Fruit fly (Drosophila melanogaster) whole organism, prepupa: ENCODE data around the gene spz3.

Experiments used
- Blimp-1 ChIP-seq: fragments of 200-800 bp; sonication (Bioruptor generic); optimal IDR thresholded peaks from 3 replicates; lab custom pipeline; 2017; ENCODE audit warnings: missing biosample characterization, missing genetic modification characterization, mild to moderate bottlenecking, moderate library complexity, missing genetic modification reagents
- CG10631 ChIP-seq: fragments of 200-800 bp; sonication (Bioruptor generic); optimal IDR thresholded peaks from 2 replicates; lab custom pipeline; 2016; ENCODE audit warnings: missing biosample characterization, missing genetic modification characterization
- CG11762 ChIP-seq: fragments of 200-800 bp; sonication (Bioruptor generic); optimal IDR thresholded peaks from 3 replicates; lab custom pipeline; 2016; ENCODE audit warnings: missing biosample characterization, missing genetic modification characterization; ENCODE audit not compliant: insufficient read depth
- CG11902 ChIP-seq: fragments of 200-800 bp; sonication (Bioruptor generic); optimal IDR thresholded peaks from 3 replicates; lab custom pipeline; 2016; ENCODE audit warnings: missing biosample characterization, missing genetic modification characterization
- CG15336 ChIP-seq: fragments of 200-800 bp; sonication (Bioruptor generic); IDR thresholded peaks from 2 replicates; pipeline ENCODE4 v1.3.6; 2022; ENCODE audit warnings: missing biosample characterization, missing genetic modification characterization
- CG1621 ChIP-seq: fragments of 200-800 bp; sonication (Bioruptor generic); optimal IDR thresholded peaks from 3 replicates; lab custom pipeline; 2018; ENCODE audit warnings: missing biosample characterization, mild to moderate bottlenecking, missing genetic modification characterization
- CG16779 ChIP-seq: fragments of 200-800 bp; sonication (Bioruptor generic); optimal IDR thresholded peaks from 3 replicates; lab custom pipeline; 2017; ENCODE audit warnings: missing biosample characterization, mild to moderate bottlenecking, missing genetic modification characterization
- CG3032 ChIP-seq: fragments of 200-800 bp; optimal IDR thresholded peaks from 2 replicates; lab custom pipeline; 2019; ENCODE audit warnings: missing biosample characterization, mild to moderate bottlenecking, missing genetic modification characterization, moderate library complexity
- CG31627 ChIP-seq: fragments of 200-800 bp; sonication (Bioruptor generic); optimal IDR thresholded peaks from 3 replicates; lab custom pipeline; 2016; ENCODE audit warnings: missing biosample characterization, missing genetic modification characterization
- CG32006 ChIP-seq: fragments of 200-800 bp; sonication (Bioruptor generic); optimal IDR thresholded peaks from 3 replicates; lab custom pipeline; 2017; ENCODE audit warnings: missing biosample characterization, mild to moderate bottlenecking, missing genetic modification characterization
- CG34406 ChIP-seq: fragments of 200-800 bp; sonication (Bioruptor generic); optimal IDR thresholded peaks from 3 replicates; lab custom pipeline; 2016; ENCODE audit warnings: missing biosample characterization, missing genetic modification characterization
- CG3919 ChIP-seq: fragments of 200-800 bp; sonication (Bioruptor generic); optimal IDR thresholded peaks from 3 replicates; lab custom pipeline; 2016; ENCODE audit warnings: missing biosample characterization, missing genetic modification characterization
- CG4318 ChIP-seq: fragments of 200-800 bp; sonication (Bioruptor generic); optimal IDR thresholded peaks from 3 replicates; lab custom pipeline; 2017; ENCODE audit warnings: missing biosample characterization, mild to moderate bottlenecking, missing genetic modification characterization
- CG6163 ChIP-seq: fragments of 200-800 bp; sonication (Bioruptor generic); IDR thresholded peaks from 3 replicates; pipeline ENCODE4 v1.3.6; 2022; ENCODE audit warnings: missing biosample characterization, missing genetic modification characterization
- CG6276 ChIP-seq: fragments of 200-800 bp; sonication (Bioruptor generic); optimal IDR thresholded peaks from 2 replicates; lab custom pipeline; 2017; ENCODE audit warnings: missing biosample characterization, mild to moderate bottlenecking, missing genetic modification characterization
- CG6792 ChIP-seq: fragments of 200-800 bp; sonication (Bioruptor generic); optimal IDR thresholded peaks from 3 replicates; lab custom pipeline; 2016; ENCODE audit warnings: missing biosample characterization, missing genetic modification characterization
- CG6854 ChIP-seq: fragments of 200-800 bp; sonication (Bioruptor generic); optimal IDR thresholded peaks from 2 replicates; lab custom pipeline; 2017; ENCODE audit warnings: missing biosample characterization, mild to moderate bottlenecking, missing genetic modification characterization
- CG7368 ChIP-seq: fragments of 200-800 bp; sonication (Bioruptor generic); optimal IDR thresholded peaks from 3 replicates; lab custom pipeline; 2016; ENCODE audit warnings: missing biosample characterization, missing genetic modification characterization
- CG8119 ChIP-seq: fragments of 200-800 bp; sonication (Bioruptor generic); IDR thresholded peaks from 3 replicates; pipeline ENCODE4 v1.3.6; 2022; ENCODE audit warnings: missing biosample characterization, missing genetic modification characterization
- CG8632 ChIP-seq: fragments of 200-800 bp; sonication (Bioruptor generic); optimal IDR thresholded peaks from 3 replicates; lab custom pipeline; 2016; ENCODE audit warnings: missing biosample characterization, missing genetic modification characterization
- CG9139 ChIP-seq: fragments of 200-800 bp; sonication (Bioruptor generic); optimal IDR thresholded peaks from 3 replicates; lab custom pipeline; 2017; ENCODE audit warnings: missing biosample characterization, mild to moderate bottlenecking, missing genetic modification characterization
- Eip75B ChIP-seq: fragments of 200-800 bp; sonication (Bioruptor generic); optimal IDR thresholded peaks from 3 replicates; lab custom pipeline; 2016; ENCODE audit warnings: missing biosample characterization, missing genetic modification characterization
- Eip78C ChIP-seq: fragments of 200-800 bp; sonication (Bioruptor generic); peaks from one replicate; lab custom pipeline; 2016; ENCODE audit warnings: missing biosample characterization, missing genetic modification characterization
- Ets21C ChIP-seq: fragments of 200-800 bp; sonication (Bioruptor generic); optimal IDR thresholded peaks from 3 replicates; lab custom pipeline; 2016; ENCODE audit warnings: missing biosample characterization, missing genetic modification characterization
- Ets96B ChIP-seq: fragments of 200-800 bp; optimal IDR thresholded peaks from 2 replicates; lab custom pipeline; 2019; ENCODE audit warnings: missing biosample characterization, mild to moderate bottlenecking, missing genetic modification characterization, moderate library complexity
- Gug ChIP-seq: fragments of 200-800 bp; sonication (Bioruptor generic); IDR thresholded peaks from 2 replicates; pipeline ENCODE4 v1.3.6; 2022; ENCODE audit warnings: missing biosample characterization, missing genetic modification characterization
- Hr38 ChIP-seq: sonication (Bioruptor generic); optimal IDR thresholded peaks from 2 replicates; lab custom pipeline; 2016; ENCODE audit warnings: missing biosample characterization, missing genetic modification characterization
- Hr39 ChIP-seq: fragments of 200-800 bp; sonication (Bioruptor generic); optimal IDR thresholded peaks from 2 replicates; lab custom pipeline; 2016; ENCODE audit warnings: missing biosample characterization, missing genetic modification characterization
- Hr4 ChIP-seq: fragments of 200-800 bp; sonication (Bioruptor generic); optimal IDR thresholded peaks from 3 replicates; lab custom pipeline; 2016; ENCODE audit warnings: missing biosample characterization, missing genetic modification characterization
- Met ChIP-seq: fragments of 200-800 bp; sonication (Bioruptor generic); optimal IDR thresholded peaks from 3 replicates; lab custom pipeline; 2016; ENCODE audit warnings: missing biosample characterization, missing genetic modification characterization
- OdsH ChIP-seq: fragments of 200-800 bp; sonication (Bioruptor generic); optimal IDR thresholded peaks from 3 replicates; lab custom pipeline; 2016; ENCODE audit warnings: missing biosample characterization, missing genetic modification characterization
- Smox ChIP-seq: fragments of 200-800 bp; sonication (Bioruptor generic); optimal IDR thresholded peaks from 3 replicates; lab custom pipeline; 2016; ENCODE audit warnings: missing biosample characterization, missing genetic modification characterization
- Sox14 ChIP-seq: fragments of 200-800 bp; sonication (Bioruptor generic); optimal IDR thresholded peaks from 3 replicates; lab custom pipeline; 2016; ENCODE audit warnings: missing biosample characterization, missing genetic modification characterization
- Sox15 ChIP-seq: fragments of 200-800 bp; sonication (Bioruptor generic); optimal IDR thresholded peaks from 3 replicates; lab custom pipeline; 2016; ENCODE audit warnings: missing biosample characterization, missing genetic modification characterization
- achi ChIP-seq: fragments of 200-800 bp; sonication (Bioruptor generic); optimal IDR thresholded peaks from 3 replicates; lab custom pipeline; 2016; ENCODE audit warnings: missing biosample characterization, missing genetic modification characterization
- acj6 ChIP-seq: fragments of 200-800 bp; sonication (Bioruptor generic); optimal IDR thresholded peaks from 3 replicates; lab custom pipeline; 2016; ENCODE audit warnings: missing biosample characterization, missing genetic modification characterization
- cyc ChIP-seq: fragments of 200-800 bp; sonication (Bioruptor generic); optimal IDR thresholded peaks from 3 replicates; lab custom pipeline; 2016; ENCODE audit warnings: missing biosample characterization, missing genetic modification characterization
- dsx ChIP-seq: fragments of 200-800 bp; optimal IDR thresholded peaks from 3 replicates; lab custom pipeline; 2019; ENCODE audit warnings: missing biosample characterization, mild to moderate bottlenecking, missing genetic modification characterization, moderate library complexity; ENCODE audit not compliant: poor library complexity, severe bottlenecking
- eg ChIP-seq: fragments of 200-800 bp; sonication (Bioruptor generic); IDR thresholded peaks from 3 replicates; pipeline ENCODE4 v1.3.6; 2022; ENCODE audit warnings: missing biosample characterization, missing genetic modification characterization
- esn ChIP-seq: fragments of 200-800 bp; sonication (Bioruptor generic); optimal IDR thresholded peaks from 2 replicates; lab custom pipeline; 2016; ENCODE audit warnings: missing biosample characterization, mild to moderate bottlenecking, missing genetic modification characterization, moderate library complexity
- fd59A ChIP-seq: fragments of 200-800 bp; sonication (Bioruptor generic); optimal IDR thresholded peaks from 2 replicates; lab custom pipeline; 2017; ENCODE audit warnings: missing biosample characterization, mild to moderate bottlenecking, missing genetic modification characterization, missing genetic modification reagents
- fkh ChIP-seq: fragments of 200-800 bp; sonication (Bioruptor generic); optimal IDR thresholded peaks from 3 replicates; lab custom pipeline; 2017; ENCODE audit warnings: missing biosample characterization, mild to moderate bottlenecking, missing genetic modification characterization, moderate library complexity
- spab ChIP-seq: fragments of 200-800 bp; sonication (Bioruptor generic); optimal IDR thresholded peaks from 2 replicates; lab custom pipeline; 2017; ENCODE audit warnings: missing biosample characterization, mild to moderate bottlenecking, missing genetic modification characterization, missing genetic modification reagents
- ss ChIP-seq, 2 experiments: fragments of 200-800 bp; sonication (Bioruptor generic); optimal IDR thresholded peaks; 2 replicates in 1 of 2; 3 replicates in 1 of 2; lab custom pipeline; 2017 to 2018; ENCODE audit warnings: mild to moderate bottlenecking in 2 of 2, missing biosample characterization in 2 of 2, missing genetic modification characterization in 2 of 2, moderate library complexity in 1 of 2
- topi ChIP-seq: fragments of 200-800 bp; sonication (Bioruptor generic); optimal IDR thresholded peaks from 3 replicates; lab custom pipeline; 2016; ENCODE audit warnings: missing biosample characterization, missing genetic modification characterization
- vri ChIP-seq: fragments of 200-800 bp; sonication (Bioruptor generic); optimal IDR thresholded peaks from 3 replicates; lab custom pipeline; 2016; ENCODE audit warnings: missing biosample characterization, mild to moderate bottlenecking, missing genetic modification characterization

Gene spz3

DNA sequence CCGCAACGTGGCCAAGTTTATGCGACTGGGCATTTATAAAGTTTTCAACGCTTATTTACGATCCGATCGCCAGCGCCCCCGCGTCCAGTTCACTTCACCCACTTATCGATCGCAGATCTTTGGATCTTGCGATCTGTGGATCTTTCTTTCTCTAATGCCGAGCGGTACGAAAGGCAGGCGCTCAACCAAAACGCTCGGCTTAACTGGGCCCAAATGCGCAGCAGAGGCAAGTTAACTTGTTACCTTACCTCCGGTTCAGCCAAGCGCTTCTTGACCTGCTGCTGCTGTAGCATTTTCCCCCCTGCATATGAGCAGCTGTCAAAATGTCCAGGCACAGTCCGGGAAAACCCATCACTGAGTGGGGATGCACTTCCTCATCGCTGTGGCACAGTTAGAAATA lies 42.7 kb upstream of the spz3 start:
- no peak for TF ChIP-seq Sox14
- TF ChIP-seq fd59A (GFP tag; lab: Kevin White, UChicago), result no peak
- no peak for TF ChIP-seq CG32006 (GFP tag; lab: Kevin White, UChicago)
- TF ChIP-seq CG6854 (GFP tag; lab: Kevin White, UChicago), result no peak
- TF ChIP-seq CG1621, result no peak
- no peak for TF ChIP-seq CG6792 (GFP tag; lab: Kevin White, UChicago)
- TF ChIP-seq vri (GFP tag; lab: Kevin White, UChicago), result no peak
- TF ChIP-seq Ets96B, result no peak
- TF ChIP-seq CG9139, result no peak
- no peak for TF ChIP-seq topi
- TF ChIP-seq Sox15 (GFP tag; lab: Kevin White, UChicago), result no peak
- TF ChIP-seq acj6 (GFP tag; lab: Kevin White, UChicago), result no peak
- TF ChIP-seq eg (GFP tag; lab: Robert Waterston, UW), result no peak
- TF ChIP-seq achi, result no peak
- TF ChIP-seq Smox (GFP tag; lab: Kevin White, UChicago), result no peak
- TF ChIP-seq dsx, result no peak
- TF ChIP-seq CG16779 (tag; lab: Kevin White, UChicago), result no peak
- no peak for TF ChIP-seq CG6163 (GFP tag; lab: Robert Waterston, UW)
- TF ChIP-seq Hr38 (GFP tag; lab: Kevin White, UChicago), result no peak

DNA sequence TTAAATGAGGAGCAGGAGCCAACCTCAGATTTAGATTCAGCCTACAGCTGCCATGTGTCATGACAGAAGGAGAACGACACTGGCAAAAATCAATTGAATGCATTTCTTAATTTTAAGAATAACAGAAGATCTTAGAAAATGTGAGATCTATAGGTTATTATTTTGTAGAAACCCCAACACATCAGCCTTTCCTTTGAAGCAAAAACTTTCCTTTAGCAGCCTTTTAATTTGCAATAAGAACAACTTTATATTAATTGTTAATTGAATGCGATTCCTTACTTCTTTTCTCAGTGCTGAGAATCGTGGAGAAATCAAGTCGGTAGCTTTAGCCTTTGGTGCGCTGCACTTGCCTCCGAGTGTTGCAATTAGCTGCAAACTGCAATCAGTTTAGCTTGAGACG lies 41.2 kb upstream of the spz3 start:
- TF ChIP-seq Sox14, result peak; percentile 28
- peak; percentile 56 for TF ChIP-seq CG32006 (GFP tag; lab: Kevin White, UChicago)
- TF ChIP-seq CG3032 (tag; lab: Kevin White, UChicago), result peak; percentile 6
- peak; percentile 5 for TF ChIP-seq CG16779 (tag; lab: Kevin White, UChicago)
- TF ChIP-seq CG10631 (GFP tag; lab: Kevin White, UChicago), result peak; percentile 41
- TF ChIP-seq Ets96B, result peak; percentile 13
- TF ChIP-seq CG3919, result no peak
- no peak for TF ChIP-seq CG11762 (GFP tag; lab: Kevin White, UChicago)
- TF ChIP-seq Sox15 (GFP tag; lab: Kevin White, UChicago), result no peak
- no peak for TF ChIP-seq Met (GFP tag; lab: Kevin White, UChicago)
- TF ChIP-seq OdsH (GFP tag; lab: Kevin White, UChicago), result peak; percentile 37
- TF ChIP-seq Smox (GFP tag; lab: Kevin White, UChicago), result no peak
- TF ChIP-seq spab (GFP tag; lab: Kevin White, UChicago), result no peak
- TF ChIP-seq CG8119 (GFP tag; lab: Robert Waterston, UW), result 0 out of 3 replicates have a peak, but pooled peaks have one; percentile 35
- peak; percentile 60 for TF ChIP-seq Eip78C (GFP tag; lab: Kevin White, UChicago)
- TF ChIP-seq dsx, result no peak
- TF ChIP-seq CG15336, result peak; percentile 37
- peak; percentile 24 for TF ChIP-seq achi
- peak; percentile 51 for TF ChIP-seq Eip75B (GFP tag; lab: Kevin White, UChicago)

DNA sequence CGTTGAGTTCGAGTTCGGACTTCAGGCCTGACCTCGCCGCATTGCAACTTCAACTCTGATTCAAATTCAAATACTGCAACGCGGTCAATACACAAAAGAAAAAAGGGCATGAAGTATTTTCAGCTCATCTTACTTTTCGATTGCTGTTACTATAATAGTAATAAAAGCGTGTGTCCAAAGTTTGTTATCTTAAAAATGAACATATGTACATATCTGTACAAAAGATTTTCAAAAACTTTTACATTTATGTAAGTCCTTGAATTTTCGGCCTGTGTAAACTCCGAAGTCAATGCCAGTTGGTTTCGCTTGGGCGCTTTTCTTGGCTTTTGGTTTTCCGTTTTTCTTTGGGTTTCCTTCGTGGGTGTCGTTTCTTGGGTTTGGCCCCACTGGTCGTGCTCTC lies 39.4 kb upstream of the spz3 start:
- TF ChIP-seq CG8119 (GFP tag; lab: Robert Waterston, UW), result peak; percentile 72
- no peak for TF ChIP-seq Hr39
- no peak for TF ChIP-seq fkh (GFP tag; lab: Kevin White, UChicago)
- no peak for TF ChIP-seq Blimp-1 (GFP tag; lab: Kevin White, UChicago)
- peak; percentile 25; the same call in 1 of the 2 replicates for TF ChIP-seq Gug (GFP tag; lab: Robert Waterston, UW)
- TF ChIP-seq Eip75B (GFP tag; lab: Kevin White, UChicago), result no peak
- TF ChIP-seq Smox (GFP tag; lab: Kevin White, UChicago), result no peak
- no peak for TF ChIP-seq CG1621
- TF ChIP-seq CG8632 (GFP tag; lab: Kevin White, UChicago), result no peak
- peak; percentile 9 for TF ChIP-seq esn
- TF ChIP-seq ss (GFP tag; optimal IDR thresholded peaks at IDR 0.05; lab: Kevin White, UChicago), result no peak
- peak; percentile 31 for TF ChIP-seq acj6 (GFP tag; lab: Kevin White, UChicago)
- peak; percentile 25 for TF ChIP-seq Sox14
- peak; percentile 48 for TF ChIP-seq CG4318 (GFP tag; lab: Kevin White, UChicago)
- no peak for TF ChIP-seq Sox15 (GFP tag; lab: Kevin White, UChicago)
- TF ChIP-seq Hr4, result peak; percentile 70
- TF ChIP-seq CG3919, result no peak
- TF ChIP-seq CG7368 (GFP tag; lab: Kevin White, UChicago), result no peak
- TF ChIP-seq CG6163 (GFP tag; lab: Robert Waterston, UW), result 0 out of 3 replicates have a peak, but pooled peaks have one; percentile 28
- TF ChIP-seq CG6276, result no peak
- TF ChIP-seq CG34406 (GFP tag; lab: Kevin White, UChicago), result no peak
- no peak for TF ChIP-seq cyc (GFP tag; lab: Kevin White, UChicago)
- no peak for TF ChIP-seq spab (GFP tag; lab: Kevin White, UChicago)
- no peak for TF ChIP-seq CG16779 (tag; lab: Kevin White, UChicago)
- no peak for TF ChIP-seq vri (GFP tag; lab: Kevin White, UChicago)
- peak; percentile 2 for TF ChIP-seq CG31627
- TF ChIP-seq CG11902 (GFP tag; lab: Kevin White, UChicago), result no peak
- no peak for TF ChIP-seq Ets21C
- TF ChIP-seq eg (GFP tag; lab: Robert Waterston, UW), result peak; percentile 65; the same call in 2 of the 3 replicates
